Fruit fly (Drosophila melanogaster) whole organism: ENCODE data around the gene CG4313.

Experiments
- CG8478 ChIP-seq: fragments of >200 bp; optimal IDR thresholded peaks from 2 replicates; lab custom pipeline; 2018; ENCODE audit warnings: inconsistent platforms
- Dll ChIP-seq: fragments of >200 bp; optimal IDR thresholded peaks from 2 replicates; lab custom pipeline; 2017
- EcR ChIP-seq, 2 experiments: fragments of >200 bp; optimal IDR thresholded peaks; 2 replicates each; lab custom pipeline; 2017; ENCODE audit warnings: missing biosample characterization in 2 of 2, missing genetic modification characterization in 2 of 2, missing genetic modification reagents in 2 of 2
- pan ChIP-seq: fragments of >200 bp; optimal IDR thresholded peaks from 2 replicates; lab custom pipeline; 2017
- psq ChIP-seq: fragments of >200 bp; optimal IDR thresholded peaks from 2 replicates; lab custom pipeline; 2017
- usp ChIP-seq: fragments of >200 bp; optimal IDR thresholded peaks from 2 replicates; lab custom pipeline; 2017; ENCODE audit warnings: missing biosample characterization, missing genetic modification characterization, mixed read lengths

CG4313 gene

DNA sequence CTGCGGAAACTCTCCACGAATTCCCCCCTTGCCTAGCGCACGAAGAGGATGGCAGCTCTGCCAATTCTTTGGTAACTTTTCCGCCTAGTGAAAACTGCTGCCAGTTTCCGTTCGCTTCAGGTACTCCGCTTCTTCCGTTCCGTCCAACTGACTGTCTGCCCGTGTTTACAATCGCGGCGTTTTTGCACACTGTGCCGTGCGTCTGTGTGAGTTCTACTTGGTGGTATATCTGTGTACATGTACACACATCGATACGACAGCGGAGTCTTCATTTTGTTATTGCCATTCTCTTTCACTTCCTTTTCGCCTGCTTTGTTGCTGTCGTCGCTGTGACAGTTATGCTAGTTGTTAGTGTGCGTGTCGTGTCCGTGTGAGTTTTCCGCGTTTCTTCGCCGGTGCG is 28.8 kb upstream of the CG4313 start:
- TF ChIP-seq EcR (GFP tag; optimal IDR thresholded peaks at IDR 0.05; lab: Kevin White, UChicago) (no peak), usp (no peak), CG8478 (lab: Kevin White, UChicago) (no peak), pan (lab: Kevin White, UChicago) (no peak), psq (lab: Kevin White, UChicago) (no peak), Dll (lab: Kevin White, UChicago) (no peak)

DNA sequence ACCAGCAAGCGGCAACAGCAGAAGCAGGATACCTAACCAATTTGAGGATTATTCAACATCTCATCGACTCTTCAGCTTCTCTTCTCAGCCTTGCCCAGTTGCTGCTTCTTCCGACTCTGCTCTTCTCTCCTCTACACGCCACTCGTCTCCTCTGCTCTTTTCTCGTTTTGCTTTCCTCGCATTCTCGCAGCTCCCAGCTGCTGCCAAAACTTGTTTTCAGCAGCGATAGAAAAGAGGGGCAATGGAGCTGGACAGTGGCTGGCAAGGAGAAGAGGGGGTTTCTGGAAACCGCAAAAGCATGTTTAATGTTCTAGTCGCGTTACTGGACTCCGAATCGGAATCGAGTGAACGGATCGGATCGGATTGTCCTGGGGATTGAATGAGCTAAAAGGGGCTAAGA is 28.3 kb upstream of the CG4313 start:
- TF ChIP-seq pan (lab: Kevin White, UChicago): no peak
- no peak for TF ChIP-seq Dll (lab: Kevin White, UChicago)
- TF ChIP-seq usp: no peak
- no peak for TF ChIP-seq EcR (GFP tag; optimal IDR thresholded peaks at IDR 0.05; lab: Kevin White, UChicago)

DNA sequence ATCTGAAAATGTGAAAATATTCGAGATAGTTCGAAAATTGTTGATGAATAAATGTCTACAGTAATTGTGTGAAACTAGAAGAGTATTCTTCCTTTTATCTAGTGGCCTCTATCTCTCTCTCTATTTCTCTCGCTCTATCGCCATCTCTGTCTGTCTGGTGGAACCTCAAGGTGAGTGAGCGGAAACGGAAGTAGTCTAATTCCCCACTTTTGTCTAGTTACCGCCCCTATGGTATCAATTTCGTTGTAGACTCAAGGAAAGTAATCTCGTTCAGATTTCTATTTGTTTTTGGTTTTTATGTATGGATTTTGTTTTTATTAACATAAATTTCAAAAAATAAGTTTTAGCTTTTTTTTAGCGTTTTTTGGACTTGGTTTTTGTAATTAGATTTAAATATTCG is 16.8 kb upstream of the CG4313 start:
- TF ChIP-seq EcR (GFP tag; optimal IDR thresholded peaks at IDR 0.05; lab: Kevin White, UChicago) (no peak), pan (lab: Kevin White, UChicago) (no peak), usp (no peak), psq (lab: Kevin White, UChicago) (no peak), CG8478 (lab: Kevin White, UChicago) (no peak), Dll (lab: Kevin White, UChicago) (no peak)

DNA sequence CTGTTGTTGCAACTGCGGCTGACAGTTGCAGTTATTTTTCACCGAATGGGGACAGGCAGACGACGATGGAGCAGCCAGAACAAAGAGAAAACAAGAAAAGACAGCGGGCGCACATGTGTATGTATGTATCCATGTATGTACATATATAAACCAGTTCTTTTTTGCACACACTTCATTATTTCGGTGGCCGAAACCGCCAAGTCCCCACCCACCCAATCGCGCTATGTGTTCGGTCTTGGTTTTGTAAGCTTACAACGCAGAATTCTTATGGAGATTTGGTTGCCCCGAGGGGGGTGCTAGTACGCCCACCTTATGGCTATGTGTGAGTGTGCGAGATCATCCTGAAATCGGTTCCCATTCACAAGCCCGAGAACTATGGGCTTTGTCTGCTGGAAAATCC is 10.4 kb upstream of the CG4313 start:
- TF ChIP-seq psq (lab: Kevin White, UChicago): no peak
- no peak for TF ChIP-seq CG8478 (lab: Kevin White, UChicago)
- no peak for TF ChIP-seq EcR (GFP tag; optimal IDR thresholded peaks at IDR 0.05; lab: Kevin White, UChicago)

DNA sequence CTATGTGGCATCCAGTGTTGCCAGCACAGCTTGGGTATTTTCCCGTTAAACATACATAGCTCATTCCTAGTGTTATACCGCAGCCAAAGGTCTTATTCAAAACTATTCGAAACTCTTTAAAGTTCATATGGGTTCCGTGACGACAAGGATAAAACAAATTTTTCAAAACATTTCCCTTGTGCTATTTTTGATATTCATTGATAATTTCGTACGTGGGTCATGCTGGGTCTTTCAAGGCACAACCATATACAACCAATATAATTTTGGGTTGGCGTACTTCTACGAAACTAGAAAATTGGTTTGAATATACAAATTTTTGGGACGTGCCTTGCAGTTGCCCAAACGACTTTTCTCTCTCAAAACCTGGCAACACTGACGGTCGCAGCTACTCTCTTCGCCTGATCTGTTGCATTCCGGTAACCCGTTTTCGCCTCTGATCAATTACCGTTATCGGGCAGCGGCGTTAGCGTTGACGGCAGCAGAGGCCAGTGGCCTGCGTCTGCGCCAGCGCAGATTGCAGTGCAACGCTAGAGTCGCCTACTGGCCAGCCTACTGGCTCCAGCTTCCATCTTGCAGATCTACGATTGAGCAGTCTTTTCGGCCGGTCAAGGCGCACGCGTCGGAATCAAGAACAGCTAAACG is 9.4 kb upstream of the CG4313 start:
- TF ChIP-seq usp: no peak
- no peak for TF ChIP-seq CG8478 (lab: Kevin White, UChicago)
- TF ChIP-seq pan (lab: Kevin White, UChicago): no peak
- TF ChIP-seq psq (lab: Kevin White, UChicago): no peak
- no peak for TF ChIP-seq EcR (GFP tag; optimal IDR thresholded peaks at IDR 0.05; lab: Kevin White, UChicago)
- no peak for TF ChIP-seq Dll (lab: Kevin White, UChicago)

DNA sequence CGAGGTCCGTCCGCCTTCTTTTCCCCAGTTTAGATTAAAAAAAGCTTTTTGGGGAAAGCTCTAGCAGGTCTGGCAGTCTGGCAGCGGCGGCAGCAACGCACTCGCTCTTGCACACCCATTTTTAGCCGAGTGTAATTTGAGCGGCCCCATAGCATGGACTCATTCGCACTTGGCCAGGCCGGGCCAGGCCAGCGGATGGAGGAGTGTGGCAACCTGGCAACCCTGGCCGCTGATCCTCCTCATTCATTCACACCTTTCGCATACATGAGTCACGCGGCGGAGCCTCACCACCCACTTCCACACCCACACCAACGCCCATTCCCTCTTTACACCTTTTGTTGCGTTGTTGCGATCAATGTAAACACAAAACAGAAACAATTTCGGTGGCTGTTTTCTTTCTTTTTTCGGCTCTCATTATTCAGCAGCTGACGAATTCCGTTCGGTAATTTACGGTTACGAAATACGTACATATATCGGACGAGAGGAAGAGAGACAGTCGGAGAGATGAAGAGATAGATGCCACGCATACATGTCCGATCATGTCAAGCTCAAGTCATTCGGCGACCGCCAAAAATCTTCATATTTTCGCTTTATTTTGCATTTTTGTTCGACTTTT is 8.7 kb upstream of the CG4313 start:
- no peak for TF ChIP-seq CG8478 (lab: Kevin White, UChicago)
- no peak for TF ChIP-seq pan (lab: Kevin White, UChicago)
- no peak for TF ChIP-seq psq (lab: Kevin White, UChicago)
- no peak for TF ChIP-seq Dll (lab: Kevin White, UChicago)
- TF ChIP-seq EcR (GFP tag; optimal IDR thresholded peaks at IDR 0.05; lab: Kevin White, UChicago): no peak
- TF ChIP-seq usp: no peak

DNA sequence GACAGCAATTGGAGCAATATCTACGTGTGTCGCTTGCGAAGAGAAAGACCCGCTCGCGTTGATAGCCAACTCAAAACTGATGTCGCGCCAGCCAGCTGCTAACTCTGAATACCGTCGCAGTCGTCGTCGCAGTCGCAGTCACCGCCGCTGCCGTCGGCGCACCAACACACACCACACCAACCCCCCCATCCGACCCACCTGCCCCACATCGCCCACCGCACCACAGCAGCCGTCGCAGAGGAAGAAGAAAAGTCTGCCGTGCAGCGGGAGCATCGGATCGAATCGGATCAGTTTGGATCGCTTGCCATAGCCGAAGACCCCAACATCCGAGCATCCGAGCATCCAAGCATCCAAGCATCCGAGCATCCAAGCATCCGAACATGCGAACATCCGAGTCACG is 5.3 kb upstream of the CG4313 start:
- TF ChIP-seq CG8478 (lab: Kevin White, UChicago): no peak
- no peak for TF ChIP-seq psq (lab: Kevin White, UChicago)
- TF ChIP-seq Dll (lab: Kevin White, UChicago): no peak
- TF ChIP-seq pan (lab: Kevin White, UChicago): no peak
- no peak for TF ChIP-seq usp
- TF ChIP-seq EcR (GFP tag; optimal IDR thresholded peaks at IDR 0.05; lab: Kevin White, UChicago): no peak

DNA sequence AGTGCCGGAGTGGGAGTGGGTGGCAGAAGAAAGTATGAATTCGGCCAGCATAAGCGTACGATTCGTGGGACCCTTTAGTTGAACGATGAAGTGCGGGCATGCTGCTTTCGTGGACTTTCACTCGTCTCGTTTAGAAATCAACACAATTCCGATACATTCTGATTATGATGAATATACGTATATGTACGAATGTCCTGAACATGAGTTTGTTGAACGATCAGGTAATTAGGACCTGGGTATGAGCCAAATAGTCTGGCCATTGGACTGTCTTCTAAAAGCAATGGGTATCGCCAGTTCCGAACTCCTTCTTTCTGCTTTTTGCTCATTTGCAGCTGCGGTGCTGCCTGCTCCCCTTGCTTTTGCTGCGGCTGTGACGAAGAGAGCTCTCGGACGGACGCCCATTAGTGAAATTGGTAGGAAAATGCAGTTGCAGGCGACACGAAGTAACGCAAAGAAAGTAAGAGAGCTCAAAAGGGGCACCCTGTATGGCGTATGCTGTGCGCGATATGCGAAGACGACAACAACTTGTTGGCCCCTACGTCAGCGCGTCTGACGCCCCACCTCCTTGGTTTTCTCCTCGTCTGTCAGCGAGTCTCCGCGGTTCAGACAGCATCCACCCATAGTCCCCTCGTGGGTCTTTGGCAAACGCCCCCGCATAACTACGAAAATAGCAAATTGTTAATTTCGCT is 4.7 kb upstream of the CG4313 start:
- TF ChIP-seq CG8478 (lab: Kevin White, UChicago) (no peak), pan (lab: Kevin White, UChicago) (peak; percentile 92)

DNA sequence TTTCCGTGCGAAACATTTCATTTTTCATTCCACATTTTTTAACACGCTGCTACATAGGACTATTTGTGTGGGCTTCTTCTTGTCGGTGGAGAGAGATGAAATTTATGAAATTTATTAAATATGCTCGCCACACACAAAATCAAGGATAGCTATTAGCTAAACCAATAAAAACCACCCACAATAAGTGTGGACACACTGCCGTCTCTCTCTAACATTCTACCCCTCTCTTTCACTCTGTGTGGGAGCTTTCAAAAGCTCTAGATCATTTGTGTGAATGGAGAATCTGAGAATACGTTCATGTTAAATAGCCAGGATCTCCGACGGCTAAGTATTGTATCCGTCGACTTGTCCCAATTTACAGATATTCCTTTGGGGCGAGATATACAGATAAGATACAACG is 4.1 kb upstream of the CG4313 start:
- TF ChIP-seq usp (no peak), CG8478 (lab: Kevin White, UChicago) (no peak), EcR (GFP tag; optimal IDR thresholded peaks at IDR 0.05; lab: Kevin White, UChicago) (no peak), Dll (lab: Kevin White, UChicago) (no peak)

DNA sequence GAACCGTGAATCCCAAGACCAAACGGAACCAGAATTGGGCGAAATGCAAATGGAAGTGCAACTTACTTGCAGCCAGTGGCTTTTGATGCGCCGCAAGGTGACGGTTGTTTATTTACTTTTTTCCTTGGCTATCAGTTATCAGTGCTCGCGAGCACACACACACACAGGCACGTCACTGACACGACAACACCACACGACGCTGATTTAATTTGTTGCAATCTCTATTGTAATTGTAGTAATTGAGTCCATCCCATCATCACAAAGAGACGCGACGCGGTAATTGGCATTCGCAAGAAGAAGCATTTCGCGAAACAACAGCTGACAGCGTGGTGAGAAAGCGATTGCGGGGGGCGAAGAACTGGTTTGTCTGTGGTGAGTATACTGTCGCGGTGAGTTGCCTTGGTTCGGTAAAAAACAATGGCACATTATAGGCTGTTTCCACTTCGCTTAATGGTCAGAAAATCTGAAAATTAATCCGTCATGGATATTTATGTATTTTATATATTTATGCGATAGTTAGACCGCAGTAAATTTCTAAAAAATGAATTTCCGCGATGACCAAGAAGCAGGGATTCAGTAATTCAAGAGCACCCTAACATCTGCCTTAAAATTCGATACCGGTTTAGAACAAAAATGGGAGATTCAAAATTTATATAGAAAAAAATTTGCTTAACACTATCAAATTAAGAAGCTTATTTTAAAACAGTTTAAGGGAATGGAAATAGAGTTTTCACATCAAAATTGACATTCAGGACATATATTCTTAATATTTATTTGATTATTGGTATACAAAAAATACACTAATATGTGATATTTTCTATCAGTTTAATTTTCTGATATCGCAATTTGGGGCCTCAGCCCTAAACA is 546 bp downstream of the CG4313 start, which contains the start of the genes Actn and usp:
Gene Actn, minus strand, starts transcription at position 331 of the 867 bp plus-strand sequence.
Gene usp, minus strand, starts transcription at position 331 of the 867 bp plus-strand sequence.
- TF ChIP-seq EcR (GFP tag; optimal IDR thresholded peaks at IDR 0.05; lab: Kevin White, UChicago) (no peak), Dll (lab: Kevin White, UChicago) (peak; percentile 39), CG8478 (lab: Kevin White, UChicago) (no peak), psq (lab: Kevin White, UChicago) (no peak), pan (lab: Kevin White, UChicago) (no peak), usp (no peak)

DNA sequence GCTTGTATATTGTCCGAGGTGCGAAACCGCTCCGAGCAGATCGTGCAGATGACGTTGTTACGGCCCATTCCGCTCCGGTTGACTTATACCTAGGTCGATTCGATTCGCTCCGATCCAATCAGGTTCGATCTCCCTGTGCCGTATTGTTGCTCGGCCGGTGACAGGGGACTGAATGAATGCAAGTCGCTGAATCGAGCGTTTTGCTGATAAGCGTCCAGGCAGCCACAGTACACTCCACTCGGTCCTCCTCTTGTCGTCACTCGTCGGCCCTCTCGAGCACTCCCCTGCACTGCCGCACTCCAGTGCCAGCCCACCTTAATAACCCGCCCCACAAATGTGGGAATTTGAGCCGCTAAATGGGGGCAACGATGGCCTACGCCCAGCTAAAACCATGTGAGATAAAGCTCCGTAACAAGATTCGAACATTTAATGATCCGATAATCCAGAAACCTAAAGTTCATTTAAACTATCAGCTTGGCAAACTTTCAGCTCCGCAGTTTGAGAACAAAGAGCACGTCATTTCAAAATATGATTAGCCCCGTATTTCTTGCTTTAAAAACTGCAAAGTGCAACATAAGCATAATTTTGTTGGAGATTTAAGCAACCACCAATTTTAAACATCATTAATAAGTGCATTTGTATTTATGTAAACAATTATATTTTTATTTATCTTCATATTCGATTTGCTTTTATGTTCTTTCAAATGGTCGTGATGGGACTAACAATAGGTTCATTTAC is 2.2 kb downstream of the CG4313 start, which contains the start of gene CG4325:
Gene CG4325, minus strand, starts transcription at position 159 of the 738 bp plus-strand sequence.
- TF ChIP-seq Dll (lab: Kevin White, UChicago) (no peak), psq (lab: Kevin White, UChicago) (no peak), usp (no peak), EcR (GFP tag; optimal IDR thresholded peaks at IDR 0.05; lab: Kevin White, UChicago) (no peak), pan (lab: Kevin White, UChicago) (no peak), CG8478 (lab: Kevin White, UChicago) (no peak)
